Fruit fly (Drosophila melanogaster) whole organism: ENCODE data around the gene hydra.

Experiments
- CG8478 ChIP-seq: fragments of >200 bp; optimal IDR thresholded peaks from 2 replicates; lab custom pipeline; 2018; ENCODE audit warnings: inconsistent platforms
- pan ChIP-seq: fragments of >200 bp; optimal IDR thresholded peaks from 2 replicates; lab custom pipeline; 2017
- psq ChIP-seq: fragments of >200 bp; optimal IDR thresholded peaks from 2 replicates; lab custom pipeline; 2017
- usp ChIP-seq: fragments of >200 bp; optimal IDR thresholded peaks from 2 replicates; lab custom pipeline; 2017; ENCODE audit warnings: missing biosample characterization, missing genetic modification characterization, mixed read lengths

DNA sequence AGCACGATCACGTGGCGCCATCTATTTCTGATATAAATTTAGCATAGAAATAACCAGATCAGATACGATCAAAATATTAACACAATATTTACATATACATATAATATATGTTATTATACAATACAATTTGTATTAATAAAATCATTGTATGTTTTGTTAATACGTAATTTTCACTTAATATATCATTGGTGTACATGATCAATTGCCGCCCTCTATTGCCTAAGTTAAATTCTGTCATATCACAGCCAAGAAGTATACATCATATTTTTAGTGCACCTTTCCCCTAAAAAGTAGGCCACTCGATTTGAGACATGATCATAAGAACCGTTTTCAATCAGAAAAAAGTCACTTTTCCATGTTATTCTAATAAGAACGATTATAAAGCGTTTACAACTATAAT is 44.7 kb downstream of the hydra start:
- TF ChIP-seq CG8478 (lab: Kevin White, UChicago): no peak
- TF ChIP-seq usp (GFP tag; lab: Kevin White, UChicago): no peak
- no peak for TF ChIP-seq pan
- no peak for TF ChIP-seq psq
